Fruit fly (Drosophila melanogaster) Kc167 (cell line): ENCODE measurements around the gene CG5966.
"Not testable (repeated sequence)": the region's sequence is repeated elsewhere in the genome, so short reads cannot be mapped to it uniquely, and the experiment has no call there.

Source experiments
- Myc ChIP-seq: fragments of >200 bp; optimal IDR thresholded peaks from 2 replicates; lab custom pipeline; 2017; ENCODE audit warnings: missing external identifiers
- Sin3A ChIP-seq: fragments of >200 bp; optimal IDR thresholded peaks from 2 replicates; lab custom pipeline; 2018; ENCODE audit warnings: missing external identifiers
- h ChIP-seq: fragments of >200 bp; optimal IDR thresholded peaks from 3 replicates; lab custom pipeline; 2018; ENCODE audit warnings: missing external identifiers
- insv ChIP-seq: fragments of >200 bp; optimal IDR thresholded peaks from 3 replicates; lab custom pipeline; 2018; ENCODE audit warnings: missing external identifiers
- psq ChIP-seq: fragments of >200 bp; optimal IDR thresholded peaks from 2 replicates; lab custom pipeline; 2017; ENCODE audit warnings: missing external identifiers
- ttk ChIP-seq: sonication (Bioruptor generic); optimal IDR thresholded peaks from 2 replicates; lab custom pipeline; 2017; ENCODE audit warnings: missing external identifiers

DNA sequence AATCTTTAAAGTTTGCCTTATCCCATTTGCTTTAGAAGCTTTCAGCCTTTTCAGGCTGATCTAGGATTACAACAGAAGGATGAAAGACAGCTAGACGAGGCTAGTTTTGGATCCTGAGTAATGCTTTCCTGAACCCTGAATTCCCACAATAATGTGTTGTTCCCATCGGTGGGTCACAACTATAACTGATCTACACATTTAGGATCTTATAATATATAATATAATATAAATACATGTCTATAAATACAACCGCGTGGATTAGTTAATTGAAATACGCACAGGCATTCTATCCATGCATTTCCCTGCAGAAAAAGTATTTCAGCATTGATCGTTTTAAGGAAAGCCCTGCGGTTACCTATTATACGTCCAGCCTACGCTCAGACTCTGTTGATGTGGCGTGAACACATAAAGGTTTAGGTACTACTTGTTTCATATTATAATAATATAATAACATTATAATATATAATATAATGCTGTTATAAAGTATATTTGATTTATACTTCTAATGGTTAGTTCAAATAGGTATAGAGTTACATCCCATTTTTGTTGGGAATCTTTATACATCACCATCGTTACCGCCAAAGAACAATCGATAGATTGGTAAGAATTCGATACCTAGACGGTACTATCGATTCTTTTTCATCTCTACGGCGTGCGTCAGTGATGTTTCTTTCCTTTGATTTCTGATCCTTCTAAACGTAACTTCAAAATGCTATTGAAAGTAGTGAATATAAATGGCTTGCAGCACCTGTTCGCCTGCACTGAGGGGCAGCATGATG is 43.4 kb upstream of the CG5966 start, which contains the start of gene CG32756:
- TF ChIP-seq h; psq (lab: Kevin White, UChicago); Sin3A; insv (lab: Kevin White, UChicago); ttk (lab: Kevin White, UChicago); Myc (lab: Kevin White, UChicago): not testable (repeated sequence)
